Fruit fly (Drosophila melanogaster): ENCODE data around the gene CG42354.

Gene CG42354

DNA sequence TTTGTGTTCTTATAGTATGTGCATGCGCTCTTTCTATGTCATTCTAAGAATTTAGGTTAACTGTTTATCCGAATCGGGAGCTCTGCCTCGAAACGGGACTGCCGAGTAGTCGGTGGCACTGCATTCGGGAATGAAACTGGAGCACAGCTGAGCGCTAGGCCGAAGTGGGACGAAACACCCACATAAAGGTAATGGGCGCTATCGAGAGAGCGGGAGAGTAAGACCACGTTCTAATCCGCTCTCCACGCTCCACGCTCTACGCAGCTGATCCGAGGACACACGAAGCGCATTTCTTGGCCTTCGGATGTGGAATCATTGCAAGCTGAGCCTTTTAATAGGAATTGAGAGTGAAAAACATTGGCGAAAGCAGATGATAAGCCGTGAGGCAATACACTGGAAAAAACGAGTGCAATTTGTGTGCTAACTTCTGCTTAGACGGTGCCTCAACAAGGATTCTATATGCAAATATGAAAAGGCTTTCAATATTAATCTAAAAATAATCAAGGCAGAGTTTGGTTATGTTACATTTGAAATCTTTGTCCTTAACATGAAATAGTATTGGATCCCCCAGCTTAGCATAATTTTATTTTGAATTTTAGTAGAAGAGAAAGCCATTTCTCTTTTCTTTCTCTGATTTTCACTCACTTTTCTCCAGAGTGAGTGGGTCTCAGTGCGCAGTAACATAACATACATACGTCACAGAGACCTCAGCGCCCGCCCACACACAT lies 18.7 kb downstream of the CG42354 start (continued):
- TF ChIP-seq CG3065 (GFP tag; optimal IDR thresholded peaks at IDR 0.05) (no peak), CG15696 (tag; optimal IDR thresholded peaks at IDR 0.05) (no peak), Ravus (GFP tag; IDR thresholded peaks at IDR 0.05) (no peak), CG33213 (GFP tag; optimal IDR thresholded peaks at IDR 0.05) (no peak), Gsc (GFP tag; IDR thresholded peaks at IDR 0.05) (no peak), CG11695 (GFP tag; IDR thresholded peaks at IDR 0.05) (peak; percentile 59; the same call in 2 of the 3 replicates), CG3281 (GFP tag; optimal IDR thresholded peaks at IDR 0.05) (peak; percentile 29), cg (GFP tag; optimal IDR thresholded peaks at IDR 0.05) (no peak), kay (GFP tag; optimal IDR thresholded peaks at IDR 0.05) (no peak), CG16815 (GFP tag; optimal IDR thresholded peaks at IDR 0.05) (no peak), Bteb2 (GFP tag; optimal IDR thresholded peaks at IDR 0.05) (no peak), sisA (GFP tag; IDR thresholded peaks at IDR 0.05) (no peak), CkIIα-i1 (GFP tag; IDR thresholded peaks at IDR 0.05) (no peak), MBD-R2 (GFP tag; IDR thresholded peaks at IDR 0.05) (no peak), CG13287 (GFP tag; IDR thresholded peaks at IDR 0.05; ENCODE audit: partially characterized antibody) (no peak), chif (GFP tag; optimal IDR thresholded peaks at IDR 0.05) (no peak), CG3726 (GFP tag; IDR thresholded peaks at IDR 0.05) (no peak), Hmr (GFP tag; optimal IDR thresholded peaks at IDR 0.05) (no peak), dm (GFP tag; optimal IDR thresholded peaks at IDR 0.05) (no peak), CG10366 (GFP tag; IDR thresholded peaks at IDR 0.05) (no peak), CG12219 (GFP tag; optimal IDR thresholded peaks at IDR 0.05) (no peak), CG30431 (GFP tag; optimal IDR thresholded peaks at IDR 0.05) (no peak), Atf3 (GFP tag; optimal IDR thresholded peaks at IDR 0.05) (no peak), CG12155 (GFP tag; optimal IDR thresholded peaks at IDR 0.05) (no peak), CG15269 (tag; optimal IDR thresholded peaks at IDR 0.05) (no peak), CG1792 (GFP tag; optimal IDR thresholded peaks at IDR 0.05) (no peak), jigr1 (GFP tag; IDR thresholded peaks at IDR 0.05) (no peak), Mrtf (GFP tag; IDR thresholded peaks at IDR 0.05) (no peak), HLHmδ (GFP tag; optimal IDR thresholded peaks at IDR 0.05) (no peak), gsb (GFP tag; IDR thresholded peaks at IDR 0.05) (no peak), luna (GFP tag; optimal IDR thresholded peaks at IDR 0.05) (no peak), zen2 (GFP tag; IDR thresholded peaks at IDR 0.05; ENCODE audit: partially characterized antibody) (no peak), CG10565 (GFP tag; optimal IDR thresholded peaks at IDR 0.05) (no peak), Nf-YC (tag; optimal IDR thresholded peaks at IDR 0.05) (peak; percentile 6), Fer1 (GFP tag; optimal IDR thresholded peaks at IDR 0.05) (peak; percentile 56), so (GFP tag; IDR thresholded peaks at IDR 0.05) (no peak), sc (optimal IDR thresholded peaks at IDR 0.05) (no peak), sc (GFP tag; optimal IDR thresholded peaks at IDR 0.05) (no peak), CG2120 (GFP tag; optimal IDR thresholded peaks at IDR 0.05) (peak; percentile 27), mld (GFP tag; IDR thresholded peaks at IDR 0.05; ENCODE audit: partially characterized antibody) (no peak), Sin3A (optimal IDR thresholded peaks at IDR 0.05) (no peak), kah (GFP tag; optimal IDR thresholded peaks at IDR 0.05) (no peak), bab2 (GFP tag; optimal IDR thresholded peaks at IDR 0.05) (no peak), vnd (GFP tag; IDR thresholded peaks at IDR 0.05; ENCODE audit: partially characterized antibody) (no peak), NFAT (GFP tag; IDR thresholded peaks at IDR 0.05) (no peak), CG2712 (tag; optimal IDR thresholded peaks at IDR 0.05) (peak; percentile 34), CG31365 (tag; optimal IDR thresholded peaks at IDR 0.05) (no peak), CG1024 (GFP tag; IDR thresholded peaks at IDR 0.05) (no peak), Atf-2 (GFP tag; optimal IDR thresholded peaks at IDR 0.05) (no peak), cwo (GFP tag; optimal IDR thresholded peaks at IDR 0.05) (no peak), CG18262 (tag; optimal IDR thresholded peaks at IDR 0.05) (peak; percentile 44), Awh (GFP tag; IDR thresholded peaks at IDR 0.05) (no peak)
